Worm (Caenorhabditis elegans) whole organism, midembryonic: ENCODE measurements around the gene gadr-3.

Experiments
- T22C8.4 ChIP-seq: fragments of 200-800 bp; sonication (Bioruptor generic); IDR thresholded peaks from 2 replicates; pipeline ENCODE4 v1.3.6; 2022; ENCODE audit warnings: missing genetic modification characterization, missing compliant biosample characterization
- flt-1 ChIP-seq: fragments of 200-800 bp; sonication (Bioruptor generic); IDR thresholded peaks from 2 replicates; pipeline ENCODE4 v1.3.6; 2022; ENCODE audit warnings: missing genetic modification characterization, missing compliant biosample characterization
- klf-2 ChIP-seq: fragments of 200-800 bp; sonication (Bioruptor generic); conservative IDR thresholded peaks from 2 replicates; pipeline ENCODE4 v1.3.6; 2022; ENCODE audit warnings: missing genetic modification reagents, missing genetic modification characterization, missing compliant biosample characterization
- ref-1 ChIP-seq: fragments of 200-800 bp; sonication (Bioruptor generic); conservative IDR thresholded peaks from 2 replicates; pipeline ENCODE4 v1.3.6; 2022; ENCODE audit warnings: missing genetic modification reagents, missing genetic modification characterization, missing compliant biosample characterization

DNA sequence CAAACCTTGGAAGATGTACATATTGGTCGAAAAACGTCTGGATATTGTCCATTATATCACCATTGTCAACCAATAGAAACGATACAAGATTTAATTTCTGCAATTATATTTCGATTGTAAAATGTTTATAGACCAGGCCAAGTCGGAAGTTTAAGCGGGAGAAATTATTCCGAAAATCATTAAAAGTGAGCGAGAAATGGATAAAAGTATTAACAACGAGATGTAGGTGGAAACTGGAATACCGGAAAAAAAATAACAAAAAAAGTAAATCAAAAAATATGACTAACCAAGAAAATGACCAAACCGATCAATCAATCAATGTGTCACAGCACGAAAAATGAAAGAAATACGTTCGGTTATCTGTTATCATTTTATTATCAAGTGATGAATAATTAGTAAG, 1.4 kb upstream of the gadr-3 start, which contains the start of gene F47D12.6:
- TF ChIP-seq ref-1 (GFP tag; lab: Robert Waterston, UW), result no peak
- TF ChIP-seq flt-1 (GFP tag; lab: Robert Waterston, UW), result no peak
- TF ChIP-seq T22C8.4, result no peak
- no peak for TF ChIP-seq klf-2 (GFP tag; lab: Robert Waterston, UW)
